ENCODE assay signal across 3 fruit fly cellular contexts in genomic region chr3R:25881915-25882314, dm6.
TF ChIP-seq lines count a peak whose summit lies in the region.

Gene SppL (plus strand): TSS chr3R:25881984.

- no peak for TF ChIP-seq CTCF in whole organism, embryonic (GFP tag; optimal IDR thresholded peaks at IDR 0.05; lab: Kevin White, UChicago)

TF ChIP-seq in whole organism, embryonic, 481 proteins besides CTCF, POLR2A, EP300 and RAD21 (continues in another document):
- TF ChIP-seq CG8924 (tag; optimal IDR thresholded peaks at IDR 0.05; lab: Kevin White, UChicago) (peak; percentile 83), CG42726 (GFP tag; IDR thresholded peaks at IDR 0.05; lab: Robert Waterston, UW; ENCODE audit: partially characterized antibody) (0 out of 2 replicates have a peak, but pooled peaks have one; percentile 13), sens (GFP tag; lab: Kevin White, UChicago) (peak; percentile 35), E2f2 (GFP tag; IDR thresholded peaks at IDR 0.05; lab: Robert Waterston, UW) (peak; percentile 27; the same call in 1 of the 2 replicates), tna (GFP tag; IDR thresholded peaks at IDR 0.05; lab: Robert Waterston, UW; ENCODE audit: partially characterized antibody) (peak; percentile 12; the same call in 1 of the 2 replicates), Nf-YB (GFP tag; optimal IDR thresholded peaks at IDR 0.05; lab: Kevin White, UChicago) (no peak), Fer1 (GFP tag; optimal IDR thresholded peaks at IDR 0.05; lab: Kevin White, UChicago) (peak; percentile 34), phol (tag; optimal IDR thresholded peaks at IDR 0.05; lab: Kevin White, UChicago) (peak; percentile 62), CG32767 (GFP tag; IDR thresholded peaks at IDR 0.05; lab: Robert Waterston, UW) (0 out of 2 replicates have a peak, but pooled peaks have one; percentile 29), CG15011 (GFP tag; optimal IDR thresholded peaks at IDR 0.05; lab: Kevin White, UChicago) (no peak), CG17385 (GFP tag; optimal IDR thresholded peaks at IDR 0.05; lab: Kevin White, UChicago) (no peak), ken (GFP tag; IDR thresholded peaks at IDR 0.05; lab: Robert Waterston, UW) (peak; percentile 17; the same call in 1 of the 3 replicates), Elba2 (GFP tag; optimal IDR thresholded peaks at IDR 0.05; lab: Kevin White, UChicago) (no peak), CG7963 (GFP tag; IDR thresholded peaks at IDR 0.05; lab: Robert Waterston, UW; ENCODE audit: partially characterized antibody) (no peak), E2f1 (GFP tag; IDR thresholded peaks at IDR 0.05; lab: Robert Waterston, UW) (no peak), lmd (GFP tag; IDR thresholded peaks at IDR 0.05; lab: Robert Waterston, UW) (no peak), CG1603 (tag; optimal IDR thresholded peaks at IDR 0.05; lab: Kevin White, UChicago) (peak; percentile 65), az2 (GFP tag; optimal IDR thresholded peaks at IDR 0.05; lab: Kevin White, UChicago) (no peak), wek (GFP tag; optimal IDR thresholded peaks at IDR 0.05; lab: Kevin White, UChicago) (no peak), Opbp (GFP tag; IDR thresholded peaks at IDR 0.05; lab: Robert Waterston, UW; ENCODE audit: partially characterized antibody) (peak; percentile 26; the same call in 1 of the 3 replicates), lov (optimal IDR thresholded peaks at IDR 0.05; lab: Kevin White, UChicago) (no peak), lov (GFP tag; IDR thresholded peaks at IDR 0.05; lab: Robert Waterston, UW) (no peak), aop (GFP tag; IDR thresholded peaks at IDR 0.05; lab: Robert Waterston, UW) (no peak), pzg (GFP tag; optimal IDR thresholded peaks at IDR 0.05; lab: Kevin White, UChicago) (peak; percentile 35), ash1 (GFP tag; optimal IDR thresholded peaks at IDR 0.05; lab: Kevin White, UChicago) (no peak), CG2202 (tag; optimal IDR thresholded peaks at IDR 0.05; lab: Kevin White, UChicago) (peak; percentile 11), Stat92E (GFP tag; optimal IDR thresholded peaks at IDR 0.05; lab: Kevin White, UChicago) (peak in 1 of 3 experiments; percentile 41), Med (GFP tag; lab: Kevin White, UChicago) (peak; percentile 66), cg (GFP tag; optimal IDR thresholded peaks at IDR 0.05; lab: Kevin White, UChicago) (peak; percentile 41)

TF ChIP-seq in whole organism, prepupa, 60 proteins besides CTCF, POLR2A, EP300 and RAD21:
- TF ChIP-seq CG6276 (GFP tag; optimal IDR thresholded peaks at IDR 0.05; lab: Kevin White, UChicago) (no peak), dsx (GFP tag; optimal IDR thresholded peaks at IDR 0.05; lab: Kevin White, UChicago; ENCODE audit: poor library complexity, severe bottlenecking) (no peak), CG6854 (GFP tag; optimal IDR thresholded peaks at IDR 0.05; lab: Kevin White, UChicago) (peak; percentile 18), CG32006 (GFP tag; optimal IDR thresholded peaks at IDR 0.05; lab: Kevin White, UChicago) (no peak), eg (GFP tag; IDR thresholded peaks at IDR 0.05; lab: Robert Waterston, UW) (no peak), Sox14 (GFP tag; optimal IDR thresholded peaks at IDR 0.05; lab: Kevin White, UChicago) (peak; percentile 73), fkh (GFP tag; optimal IDR thresholded peaks at IDR 0.05; lab: Kevin White, UChicago) (peak; percentile 83)

TF ChIP-seq in whole organism, wandering third instar larva, 38 proteins besides CTCF, POLR2A, EP300 and RAD21:
- TF ChIP-seq CrebA (GFP tag; optimal IDR thresholded peaks at IDR 0.05; lab: Kevin White, UChicago; ENCODE audit: borderline replicate concordance) = no peak
- TF ChIP-seq woc (GFP tag; optimal IDR thresholded peaks at IDR 0.05; lab: Kevin White, UChicago) = no peak
- TF ChIP-seq psq (GFP tag; optimal IDR thresholded peaks at IDR 0.05; lab: Kevin White, UChicago) = peak; percentile 74
- TF ChIP-seq Rel (GFP tag; optimal IDR thresholded peaks at IDR 0.05; lab: Kevin White, UChicago) = no peak
- TF ChIP-seq Rel (tag; optimal IDR thresholded peaks at IDR 0.05; lab: Kevin White, UChicago) = peak; percentile 99
TF ChIP-seq in whole organism, wandering third instar larva: peak in this region for 2.

Comparison
In these comparisons a context has a peak if more than half of its experiments do, and no peak if none do; other contexts are left out.
1. Of the 7 proteins assayed by ChIP-seq in both whole organism, embryonic and whole organism, prepupa: peak only in whole organism, embryonic: none; only in whole organism, prepupa: CG6854; in both: none; in neither: 6.